Worm (Caenorhabditis elegans): ENCODE measurements around the gene F45D3.2.

DNA sequence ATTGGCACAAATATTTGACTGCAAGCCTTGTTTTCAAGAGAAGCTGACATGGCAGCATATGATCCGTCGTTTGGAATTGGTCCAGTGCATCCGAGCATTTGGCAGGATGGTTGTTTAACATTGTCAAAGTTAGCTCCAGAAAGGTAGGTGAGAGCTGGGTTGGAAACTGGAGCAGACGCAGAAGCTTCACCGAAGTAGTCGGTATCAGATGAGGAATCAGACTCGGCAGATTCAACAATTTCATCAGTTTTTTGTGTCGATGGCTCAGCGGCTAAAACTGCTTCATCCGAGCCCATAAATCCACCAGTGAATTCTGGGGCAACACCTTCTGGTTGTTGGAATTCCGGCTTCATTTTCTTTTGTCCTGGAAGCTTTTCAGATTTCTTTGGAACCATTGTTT is 8.8 kb downstream of the F45D3.2 start:
- TF ChIP-seq lsy-2 (tag; optimal IDR thresholded peaks at IDR 0.05) = no peak
- no peak for TF ChIP-seq mdl-1 (tag; optimal IDR thresholded peaks at IDR 0.05)

Measured in whole organism, L2 larva.